Fruit fly (Drosophila melanogaster) whole organism, wandering third instar larva: Measurements from ENCODE around the gene hry.

ENCODE experiments used
- Abd-B ChIP-seq: fragments of >200 bp; optimal IDR thresholded peaks from 2 replicates; lab custom pipeline; 2017; ENCODE audit warnings: missing biosample characterization, missing genetic modification characterization
- CG32264 ChIP-seq: fragments of 200-800 bp; sonication (Bioruptor generic); optimal IDR thresholded peaks from 2 replicates; lab custom pipeline; 2016; ENCODE audit warnings: missing biosample characterization, missing genetic modification characterization
- CG9705 ChIP-seq: fragments of 200-800 bp; sonication (Bioruptor generic); optimal IDR thresholded peaks from 2 replicates; lab custom pipeline; 2018; ENCODE audit warnings: missing biosample characterization, mild to moderate bottlenecking, missing genetic modification characterization
- CrebA ChIP-seq: fragments of 200-800 bp; sonication (Bioruptor generic); optimal IDR thresholded peaks from 2 replicates; lab custom pipeline; 2016; ENCODE audit warnings: missing biosample characterization, mild to moderate bottlenecking, missing genetic modification characterization, borderline replicate concordance
- Dfd ChIP-seq: fragments of >200 bp; optimal IDR thresholded peaks from 2 replicates; lab custom pipeline; 2017; ENCODE audit warnings: missing biosample characterization, missing genetic modification characterization
- Dif ChIP-seq: fragments of 200-275, 200-300 bp; sonication (Bioruptor generic); optimal IDR thresholded peaks from 2 replicates; lab custom pipeline; 2018; ENCODE audit warnings: missing biosample characterization, missing genetic modification characterization; ENCODE audit not compliant: partially characterized antibody
- GATAd ChIP-seq: sonication (Bioruptor generic); optimal IDR thresholded peaks from 2 replicates; lab custom pipeline; 2016; ENCODE audit warnings: missing biosample characterization, missing genetic modification characterization
- HLH106 ChIP-seq: fragments of 200-800 bp; optimal IDR thresholded peaks from 3 replicates; lab custom pipeline; 2019; ENCODE audit warnings: missing biosample characterization, mild to moderate bottlenecking, missing genetic modification characterization, moderate library complexity
- Hnf4 ChIP-seq: fragments of 200-800 bp; sonication (Bioruptor generic); optimal IDR thresholded peaks from 2 replicates; lab custom pipeline; 2016; ENCODE audit warnings: missing biosample characterization, mild to moderate bottlenecking, missing genetic modification characterization
- Hr78 ChIP-seq: fragments of >200 bp; optimal IDR thresholded peaks from 2 replicates; lab custom pipeline; 2017; ENCODE audit warnings: missing biosample characterization, missing genetic modification characterization
- Hr83 ChIP-seq: fragments of 200-300 bp; sonication (Bioruptor generic); optimal IDR thresholded peaks from 2 replicates; lab custom pipeline; 2016; ENCODE audit warnings: missing biosample characterization, mild to moderate bottlenecking, missing genetic modification characterization, moderate library complexity; ENCODE audit not compliant: poor library complexity, severe bottlenecking
- Jra ChIP-seq: sonication (Bioruptor generic); optimal IDR thresholded peaks from 2 replicates; lab custom pipeline; 2016; ENCODE audit warnings: missing biosample characterization, missing genetic modification characterization
- Mio ChIP-seq: sonication (Bioruptor generic); optimal IDR thresholded peaks from 2 replicates; lab custom pipeline; 2016; ENCODE audit warnings: missing biosample characterization, missing genetic modification characterization
- Myc ChIP-seq: fragments of >200 bp; optimal IDR thresholded peaks from 2 replicates; lab custom pipeline; 2017
- N ChIP-seq: fragments of >200 bp; optimal IDR thresholded peaks from 2 replicates; lab custom pipeline; 2018; ENCODE audit warnings: missing biosample characterization, missing external identifiers, missing genetic modification characterization
- OdsH ChIP-seq: fragments of 200-800 bp; sonication (Bioruptor generic); optimal IDR thresholded peaks from 2 replicates; lab custom pipeline; 2016; ENCODE audit warnings: missing biosample characterization, mild to moderate bottlenecking, missing genetic modification characterization
- Rel ChIP-seq, 2 experiments: fragments of 200-800 bp; sonication (Bioruptor generic) in 1 of 2; optimal IDR thresholded peaks; 2 replicates in 1 of 2; 3 replicates in 1 of 2; lab custom pipeline; 2016 to 2019; ENCODE audit warnings: mild to moderate bottlenecking in 2 of 2, missing biosample characterization in 2 of 2, missing genetic modification characterization in 2 of 2, moderate library complexity in 1 of 2
- Sp1 ChIP-seq: fragments of 200-800 bp; sonication (Bioruptor generic); optimal IDR thresholded peaks from 3 replicates; lab custom pipeline; 2019; ENCODE audit warnings: missing biosample characterization, mild to moderate bottlenecking, missing genetic modification characterization, moderate library complexity
- Vsx2 ChIP-seq: fragments of 200-300, 225-300 bp; sonication (Bioruptor generic); optimal IDR thresholded peaks from 2 replicates; lab custom pipeline; 2018; ENCODE audit warnings: missing biosample characterization, missing genetic modification characterization; ENCODE audit not compliant: partially characterized antibody
- br ChIP-seq: fragments of 200-800 bp; sonication (Bioruptor generic); optimal IDR thresholded peaks from 2 replicates; lab custom pipeline; 2016; ENCODE audit warnings: missing biosample characterization, missing genetic modification characterization
- brk ChIP-seq: fragments of 200-800 bp; sonication (Bioruptor generic); optimal IDR thresholded peaks from 2 replicates; lab custom pipeline; 2016; ENCODE audit warnings: missing biosample characterization, mild to moderate bottlenecking, missing genetic modification characterization
- dl ChIP-seq, 2 experiments: fragments of 175-275, 200-275 bp in 1 of 2; fragments of 200-275 bp in 1 of 2; sonication (Bioruptor generic); optimal IDR thresholded peaks; lab custom pipeline; 2018; ENCODE audit warnings: mild to moderate bottlenecking in 2 of 2, missing biosample characterization in 2 of 2, missing genetic modification characterization in 2 of 2, moderate library complexity in 2 of 2; ENCODE audit not compliant: partially characterized antibody in 2 of 2, insufficient read depth in 1 of 2
- dsf ChIP-seq: sonication (Bioruptor generic); optimal IDR thresholded peaks from 2 replicates; lab custom pipeline; 2016; ENCODE audit warnings: missing biosample characterization, missing genetic modification characterization, borderline replicate concordance
- ey ChIP-seq: fragments of 200-800 bp; sonication (Bioruptor generic); optimal IDR thresholded peaks from 2 replicates; lab custom pipeline; 2016; ENCODE audit warnings: missing biosample characterization, missing genetic modification characterization
- foxo ChIP-seq, 2 experiments: fragments of 200-800 bp; sonication (Bioruptor generic); optimal IDR thresholded peaks; 2 replicates in 1 of 2; 3 replicates in 1 of 2; lab custom pipeline; 2016 to 2017; ENCODE audit warnings: missing biosample characterization in 2 of 2, missing genetic modification characterization in 2 of 2
- h ChIP-seq: fragments of 200-800 bp; sonication (Bioruptor generic); optimal IDR thresholded peaks from 3 replicates; lab custom pipeline; 2016; ENCODE audit warnings: missing biosample characterization, mild to moderate bottlenecking, missing genetic modification characterization
- jim ChIP-seq: fragments of 175-275, 200-325 bp; sonication (Bioruptor generic); optimal IDR thresholded peaks from 2 replicates; lab custom pipeline; 2016; ENCODE audit warnings: missing biosample characterization, mild to moderate bottlenecking, missing genetic modification characterization
- lola ChIP-seq: fragments of >200 bp; optimal IDR thresholded peaks from 2 replicates; lab custom pipeline; 2017; ENCODE audit warnings: missing biosample characterization, missing genetic modification characterization
- pan ChIP-seq: fragments of >200 bp; optimal IDR thresholded peaks from 2 replicates; lab custom pipeline; 2017
- psq ChIP-seq: fragments of 200-800 bp; sonication (Bioruptor generic); optimal IDR thresholded peaks from 3 replicates; lab custom pipeline; 2017; ENCODE audit warnings: missing biosample characterization, mild to moderate bottlenecking, missing genetic modification characterization, moderate library complexity
- rgr ChIP-seq: fragments of 200-800 bp; sonication (Bioruptor generic); optimal IDR thresholded peaks from 3 replicates; lab custom pipeline; 2016; ENCODE audit warnings: missing biosample characterization, mild to moderate bottlenecking, missing genetic modification characterization
- sage ChIP-seq: fragments of 200-800 bp; sonication (Bioruptor generic); optimal IDR thresholded peaks from 2 replicates; lab custom pipeline; 2016; ENCODE audit warnings: missing biosample characterization, mild to moderate bottlenecking, missing genetic modification characterization
- sv ChIP-seq: fragments of 200-800 bp; sonication (Bioruptor generic); optimal IDR thresholded peaks from 3 replicates; lab custom pipeline; 2016; ENCODE audit warnings: missing biosample characterization, missing genetic modification characterization
- tai ChIP-seq: sonication (Bioruptor generic); optimal IDR thresholded peaks from 2 replicates; lab custom pipeline; 2016; ENCODE audit warnings: missing biosample characterization, missing genetic modification characterization
- usp ChIP-seq: fragments of >200 bp; optimal IDR thresholded peaks from 2 replicates; lab custom pipeline; 2017; ENCODE audit warnings: missing biosample characterization, missing genetic modification characterization
- woc ChIP-seq: sonication (Bioruptor generic); optimal IDR thresholded peaks from 2 replicates; lab custom pipeline; 2016; ENCODE audit warnings: missing biosample characterization, mild to moderate bottlenecking, missing genetic modification characterization

The hry gene

DNA sequence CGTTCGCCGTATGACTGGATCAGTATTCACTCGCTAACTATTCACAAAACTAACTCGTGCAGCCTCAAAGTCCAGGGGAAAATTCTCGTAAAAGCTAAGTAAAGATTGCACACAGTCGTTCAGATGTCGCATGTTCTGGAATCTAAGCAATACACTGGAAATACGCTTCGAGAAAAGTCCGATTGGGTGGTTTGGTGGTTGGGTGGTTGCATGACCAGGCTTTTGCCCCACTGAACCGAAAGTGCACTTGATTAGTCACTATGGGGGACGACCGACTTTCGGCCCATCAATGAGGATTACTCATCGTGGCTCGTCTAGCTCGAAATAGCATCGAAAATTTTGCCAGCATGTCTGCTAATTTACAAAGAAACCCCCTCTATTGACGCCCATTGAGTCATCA lies 4.8 kb downstream of the hry start:
- TF ChIP-seq tai (GFP tag; lab: Kevin White, UChicago) (no peak), lola (no peak), Hr78 (no peak), h (GFP tag; lab: Kevin White, UChicago) (no peak)

DNA sequence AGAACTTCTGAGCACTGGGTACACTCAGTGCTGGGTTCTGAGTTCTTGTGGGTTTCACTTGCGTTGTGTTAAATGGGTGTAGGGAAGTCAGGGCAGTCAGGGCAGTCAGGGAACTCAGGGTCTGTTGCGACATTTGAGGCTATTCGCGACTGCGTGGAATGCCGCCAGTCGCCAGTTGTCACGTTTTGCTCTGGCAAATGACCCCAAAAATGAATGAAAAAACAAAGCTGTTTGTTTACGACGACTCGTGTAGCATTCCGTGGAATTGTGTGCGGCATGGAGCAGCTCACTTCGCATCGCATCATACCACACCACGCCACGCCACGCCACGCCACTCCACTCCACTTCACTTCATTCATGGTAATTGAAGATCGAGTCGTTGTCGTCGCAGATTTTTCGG lies 5.7 kb downstream of the hry start:
- TF ChIP-seq foxo (GFP tag; optimal IDR thresholded peaks at IDR 0.05; lab: Kevin White, UChicago): peak in 1 of 2 experiments; percentile 18
- TF ChIP-seq h (GFP tag; lab: Kevin White, UChicago): peak; percentile 55
- no peak for TF ChIP-seq usp (GFP tag; lab: Kevin White, UChicago)
- TF ChIP-seq lola: no peak
- no peak for TF ChIP-seq Rel (GFP tag; optimal IDR thresholded peaks at IDR 0.05; lab: Kevin White, UChicago)
- peak; percentile 27 for TF ChIP-seq Rel (tag; optimal IDR thresholded peaks at IDR 0.05; lab: Kevin White, UChicago)
- TF ChIP-seq psq (GFP tag; lab: Kevin White, UChicago): no peak
- TF ChIP-seq, all 38 proteins: peak for 3

dm6 chr3L:8681896-8682550 lies 6.5 kb downstream of the hry start:
- no peak for TF ChIP-seq Myc (lab: Kevin White, UChicago)
- TF ChIP-seq Rel (GFP tag; optimal IDR thresholded peaks at IDR 0.05; lab: Kevin White, UChicago): no peak
- peak; percentile 54 for TF ChIP-seq Rel (tag; optimal IDR thresholded peaks at IDR 0.05; lab: Kevin White, UChicago)

DNA sequence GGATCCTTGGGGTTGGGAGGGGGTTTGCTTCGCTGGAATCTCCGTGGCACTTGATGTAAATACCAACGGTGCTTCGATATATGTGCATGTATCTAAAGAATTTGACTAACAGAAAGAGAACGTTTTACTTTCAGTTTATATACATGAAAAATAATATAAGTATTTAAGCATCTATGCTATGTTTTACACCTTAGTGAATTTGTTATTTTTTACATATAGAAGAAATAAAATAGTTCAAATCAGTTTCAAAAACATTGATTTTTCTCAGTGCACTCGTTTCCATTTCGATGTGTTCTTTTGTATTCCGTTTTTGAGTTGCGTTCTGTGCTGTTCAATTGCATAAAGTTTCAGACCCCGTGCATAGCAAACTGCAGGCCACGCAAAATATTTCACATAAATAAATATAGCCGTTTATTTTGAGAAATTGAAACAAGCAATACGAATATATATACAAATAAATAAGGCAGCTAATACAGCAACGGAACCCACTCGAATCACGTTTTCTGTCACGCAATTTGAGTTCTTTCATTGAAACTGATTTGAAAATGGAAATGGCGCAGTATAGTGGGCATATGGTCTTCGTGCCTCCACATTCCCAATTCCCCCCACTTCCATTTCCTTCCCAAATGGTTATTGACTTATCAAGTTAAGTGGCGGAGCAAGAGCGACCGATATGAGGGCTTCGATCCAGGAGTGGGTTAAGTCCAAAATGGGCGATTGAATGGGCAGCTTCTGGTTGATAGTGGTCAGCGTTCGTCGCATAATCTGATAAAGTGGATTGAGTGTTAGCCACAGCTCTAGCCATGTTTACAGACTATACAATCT lies 7.2 kb downstream of the hry start:
- no peak for TF ChIP-seq woc
- TF ChIP-seq GATAd (GFP tag; lab: Kevin White, UChicago): no peak
- no peak for TF ChIP-seq br
- TF ChIP-seq Mio (GFP tag; lab: Kevin White, UChicago): no peak
- TF ChIP-seq Hr83 (GFP tag; lab: Kevin White, UChicago): no peak
- TF ChIP-seq jim (GFP tag; lab: Kevin White, UChicago): no peak
- peak; percentile 19 for TF ChIP-seq Hnf4 (GFP tag; lab: Kevin White, UChicago)
- no peak for TF ChIP-seq brk (GFP tag; lab: Kevin White, UChicago)
- TF ChIP-seq HLH106 (tag; lab: Kevin White, UChicago): no peak
- no peak for TF ChIP-seq CrebA (GFP tag; lab: Kevin White, UChicago)
- TF ChIP-seq tai (GFP tag; lab: Kevin White, UChicago): no peak
- no peak for TF ChIP-seq Dif (GFP tag; lab: Kevin White, UChicago)
- no peak for TF ChIP-seq ey (GFP tag; lab: Kevin White, UChicago)
- TF ChIP-seq N (GFP tag; lab: Kevin White, UChicago): no peak
- TF ChIP-seq dl (GFP tag; optimal IDR thresholded peaks at IDR 0.05; lab: Kevin White, UChicago; ENCODE audit: insufficient read depth in 1 of 2, partially characterized antibody in 2 of 2): no peak
- peak; percentile 89 for TF ChIP-seq h (GFP tag; lab: Kevin White, UChicago)
- no peak for TF ChIP-seq OdsH (GFP tag; lab: Kevin White, UChicago)
- no peak for TF ChIP-seq rgr (GFP tag; lab: Kevin White, UChicago)
- no peak for TF ChIP-seq CG9705 (GFP tag; lab: Kevin White, UChicago)
- no peak for TF ChIP-seq Sp1 (GFP tag; lab: Kevin White, UChicago)
- no peak for TF ChIP-seq Vsx2
- TF ChIP-seq Jra (GFP tag; lab: Kevin White, UChicago): no peak
- no peak for TF ChIP-seq usp (GFP tag; lab: Kevin White, UChicago)
- TF ChIP-seq dsf (GFP tag; lab: Kevin White, UChicago): no peak
- TF ChIP-seq foxo (GFP tag; optimal IDR thresholded peaks at IDR 0.05; lab: Kevin White, UChicago): peak in 1 of 2 experiments; percentile 8
- no peak for TF ChIP-seq sv (GFP tag; lab: Kevin White, UChicago)
- TF ChIP-seq sage: no peak
- TF ChIP-seq lola: no peak
- peak; percentile 15 for TF ChIP-seq psq (GFP tag; lab: Kevin White, UChicago)
- TF ChIP-seq Hr78: no peak
- no peak for TF ChIP-seq Dfd
- no peak for TF ChIP-seq Abd-B (GFP tag; lab: Kevin White, UChicago)
- TF ChIP-seq CG32264 (GFP tag; lab: Kevin White, UChicago): no peak
- no peak for TF ChIP-seq Rel (GFP tag; optimal IDR thresholded peaks at IDR 0.05; lab: Kevin White, UChicago)
- TF ChIP-seq Rel (tag; optimal IDR thresholded peaks at IDR 0.05; lab: Kevin White, UChicago): peak; percentile 73
- no peak for TF ChIP-seq pan (lab: Kevin White, UChicago)
- no peak for TF ChIP-seq Myc (lab: Kevin White, UChicago)
